Fruit fly (Drosophila melanogaster): ENCODE results near the gene CG15628.
A peak's percentile ranks its signal among the peaks of the same experiment; 100 is the strongest.

Gene CG15628

dm6 chr2L:4846629-4847125 is 25.1 kb downstream of the CG15628 start (continued):
- TF ChIP-seq Drgx (GFP tag; IDR thresholded peaks at IDR 0.05): no peak

- TF ChIP-seq Dll (GFP tag; IDR thresholded peaks at IDR 0.05; ENCODE audit: partially characterized antibody): peak; percentile 93
- no peak for TF ChIP-seq gcm (GFP tag; optimal IDR thresholded peaks at IDR 0.05)
- TF ChIP-seq CG16779 (GFP tag; IDR thresholded peaks at IDR 0.05): no peak
- no peak for TF ChIP-seq YL-1 (GFP tag; optimal IDR thresholded peaks at IDR 0.05)
- TF ChIP-seq crol (GFP tag; IDR thresholded peaks at IDR 0.05): no peak
- TF ChIP-seq org-1 (GFP tag; optimal IDR thresholded peaks at IDR 0.05): no peak
- TF ChIP-seq CG17328 (GFP tag; IDR thresholded peaks at IDR 0.05): 0 out of 2 replicates have a peak, but pooled peaks have one; percentile 20
- TF ChIP-seq Hmx (GFP tag; optimal IDR thresholded peaks at IDR 0.05): no peak
- TF ChIP-seq CG12236 (GFP tag; optimal IDR thresholded peaks at IDR 0.05): no peak
- TF ChIP-seq CG7271 (tag; optimal IDR thresholded peaks at IDR 0.05): no peak
- TF ChIP-seq Six4 (GFP tag; optimal IDR thresholded peaks at IDR 0.05): peak; percentile 46
- TF ChIP-seq Hmr (GFP tag; optimal IDR thresholded peaks at IDR 0.05): no peak
- peak; percentile 61 for TF ChIP-seq CG17802 (tag; optimal IDR thresholded peaks at IDR 0.05)
- 0 out of 3 replicates have a peak, but pooled peaks have one; percentile 15 for TF ChIP-seq otp (GFP tag; IDR thresholded peaks at IDR 0.05)
- TF ChIP-seq tin (GFP tag; optimal IDR thresholded peaks at IDR 0.05): peak; percentile 69
- no peak for TF ChIP-seq ab (GFP tag; optimal IDR thresholded peaks at IDR 0.05)
- no peak for TF ChIP-seq Hey (tag; optimal IDR thresholded peaks at IDR 0.05)
- TF ChIP-seq CG7839 (tag; optimal IDR thresholded peaks at IDR 0.05): no peak
- no peak for TF ChIP-seq CG15479 (GFP tag; optimal IDR thresholded peaks at IDR 0.05)
- TF ChIP-seq HmgD (GFP tag; optimal IDR thresholded peaks at IDR 0.05): no peak
- TF ChIP-seq CG8281 (tag; optimal IDR thresholded peaks at IDR 0.05): no peak
- no peak for TF ChIP-seq nau (GFP tag; optimal IDR thresholded peaks at IDR 0.05)
- peak; percentile 90 for TF ChIP-seq Doc3 (GFP tag; IDR thresholded peaks at IDR 0.05; ENCODE audit: partially characterized antibody)
- TF ChIP-seq unpg (GFP tag; optimal IDR thresholded peaks at IDR 0.05): no peak
- 0 out of 2 replicates have a peak, but pooled peaks have one; percentile 18 for TF ChIP-seq Gsc (GFP tag; IDR thresholded peaks at IDR 0.05)
- TF ChIP-seq CG10543 (GFP tag; optimal IDR thresholded peaks at IDR 0.05): peak; percentile 56
- no peak for TF ChIP-seq croc (GFP tag; conservative IDR thresholded peaks at IDR 0.05)
- TF ChIP-seq CG15696 (tag; optimal IDR thresholded peaks at IDR 0.05): peak; percentile 23
- TF ChIP-seq so (GFP tag; IDR thresholded peaks at IDR 0.05): no peak
- no peak for TF ChIP-seq hth (optimal IDR thresholded peaks at IDR 0.05)
- no peak for TF ChIP-seq al (GFP tag; IDR thresholded peaks at IDR 0.05)
- no peak for TF ChIP-seq CG1529 (GFP tag; optimal IDR thresholded peaks at IDR 0.05)
- TF ChIP-seq CHES-1-like (GFP tag; optimal IDR thresholded peaks at IDR 0.05): no peak
- no peak for TF ChIP-seq CG1832 (GFP tag; optimal IDR thresholded peaks at IDR 0.05)
- no peak for TF ChIP-seq slou (GFP tag; optimal IDR thresholded peaks at IDR 0.05)
- peak; percentile 15 for TF ChIP-seq CG3163 (GFP tag; optimal IDR thresholded peaks at IDR 0.05)
- TF ChIP-seq CG31365 (tag; optimal IDR thresholded peaks at IDR 0.05): no peak
- peak; percentile 63 for TF ChIP-seq CG14710 (tag; optimal IDR thresholded peaks at IDR 0.05)
- peak; percentile 43 for TF ChIP-seq tx (GFP tag; optimal IDR thresholded peaks at IDR 0.05)
- TF ChIP-seq CG13287 (GFP tag; IDR thresholded peaks at IDR 0.05; ENCODE audit: partially characterized antibody): peak; percentile 90
- no peak for TF ChIP-seq Lpt (GFP tag; optimal IDR thresholded peaks at IDR 0.05)
- TF ChIP-seq pros (GFP tag; optimal IDR thresholded peaks at IDR 0.05): no peak
- no peak for TF ChIP-seq fd102C (GFP tag; optimal IDR thresholded peaks at IDR 0.05)
- TF ChIP-seq CG7987 (GFP tag; optimal IDR thresholded peaks at IDR 0.05): no peak
- no peak for TF ChIP-seq z (GFP tag; IDR thresholded peaks at IDR 0.05)
- no peak for TF ChIP-seq Jarid2 (GFP tag; optimal IDR thresholded peaks at IDR 0.05)
- TF ChIP-seq D19B (GFP tag; optimal IDR thresholded peaks at IDR 0.05): no peak
Observed at dm6 chr2L:4847191-4847853, 25.7 kb downstream of the CG15628 start, which contains the start of the genes mxt and CG11927. TSS of gene mxt (minus strand) at chr2L:4847295. TSS of gene CG11927 (plus strand) at chr2L:4847766.
